Fruit fly (Drosophila melanogaster): ENCODE measurements around the gene Spp.

Spp gene

DNA sequence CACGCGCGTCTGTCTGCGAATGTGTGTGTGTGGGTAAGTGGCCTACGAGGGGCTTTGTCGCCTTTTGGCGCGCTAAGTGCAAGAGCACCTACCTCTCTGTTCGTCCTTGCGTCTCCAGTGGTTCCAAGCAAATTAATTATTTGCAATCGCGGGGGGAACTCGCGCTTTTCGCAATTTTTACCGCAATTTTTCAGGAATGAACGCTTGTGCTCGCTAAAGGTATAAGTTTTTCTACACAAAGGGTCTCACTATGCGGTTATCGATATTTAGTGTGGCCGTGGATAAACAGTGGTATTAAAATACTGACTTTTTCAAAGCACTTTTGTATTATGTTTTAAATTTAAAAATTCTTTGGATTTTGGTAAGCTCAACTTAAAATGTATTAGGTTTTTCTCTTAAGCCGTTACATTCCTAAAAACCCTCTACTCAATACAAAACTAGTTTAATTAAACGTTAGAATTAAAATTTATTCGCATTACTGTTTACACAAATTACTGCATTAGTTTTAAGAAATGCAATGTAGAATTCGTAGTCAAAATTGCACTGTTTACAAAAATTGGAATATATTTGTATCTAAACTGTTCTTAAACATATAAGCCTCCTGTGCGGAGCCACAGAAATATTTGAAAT is 2.0 kb downstream of the Spp start, which contains the start of gene lwr:
Gene lwr, minus strand, starts transcription at position 243 of the 630 bp plus-strand sequence.
- TF ChIP-seq dpn (GFP tag; optimal IDR thresholded peaks at IDR 0.05) (no peak), dmrt11E (tag; optimal IDR thresholded peaks at IDR 0.05) (no peak), CG42726 (GFP tag; IDR thresholded peaks at IDR 0.05; ENCODE audit: partially characterized antibody) (peak; percentile 47; the same call in 1 of the 2 replicates), CG10366 (GFP tag; IDR thresholded peaks at IDR 0.05) (no peak), vnd (GFP tag; IDR thresholded peaks at IDR 0.05; ENCODE audit: partially characterized antibody) (0 out of 3 replicates have a peak, but pooled peaks have one; percentile 40), CG12942 (GFP tag; optimal IDR thresholded peaks at IDR 0.05) (no peak), CG5953 (GFP tag; IDR thresholded peaks at IDR 0.05) (no peak), CG30403 (GFP tag; optimal IDR thresholded peaks at IDR 0.05) (no peak), org-1 (GFP tag; optimal IDR thresholded peaks at IDR 0.05) (no peak), crp (GFP tag; optimal IDR thresholded peaks at IDR 0.05) (no peak), phol (tag; optimal IDR thresholded peaks at IDR 0.05) (peak; percentile 40), BEAF-32 (GFP tag; optimal IDR thresholded peaks at IDR 0.05) (peak; percentile 79), pzg (GFP tag; optimal IDR thresholded peaks at IDR 0.05) (peak; percentile 69), sc (optimal IDR thresholded peaks at IDR 0.05) (no peak), sc (GFP tag; optimal IDR thresholded peaks at IDR 0.05) (no peak), Med (GFP tag) (peak; percentile 59), inv (GFP tag; IDR thresholded peaks at IDR 0.05; ENCODE audit: partially characterized antibody) (peak; percentile 40; the same call in 1 of the 2 replicates), CG16813 (GFP tag; IDR thresholded peaks at IDR 0.05; ENCODE audit: partially characterized antibody) (peak; percentile 57; the same call in 2 of the 3 replicates), CG2129 (GFP tag; IDR thresholded peaks at IDR 0.05; ENCODE audit: partially characterized antibody) (peak; percentile 27; the same call in 1 of the 2 replicates), tx (GFP tag; optimal IDR thresholded peaks at IDR 0.05) (no peak), lbe (GFP tag; optimal IDR thresholded peaks at IDR 0.05) (no peak), aop (GFP tag; IDR thresholded peaks at IDR 0.05) (no peak), Dfd (GFP tag; optimal IDR thresholded peaks at IDR 0.05) (no peak), CG17186 (GFP tag; optimal IDR thresholded peaks at IDR 0.05) (peak; percentile 2), CG1647 (GFP tag; optimal IDR thresholded peaks at IDR 0.05) (no peak), CG9797 (GFP tag; optimal IDR thresholded peaks at IDR 0.05) (peak; percentile 89), cg (GFP tag; optimal IDR thresholded peaks at IDR 0.05) (peak; percentile 71), nmo (GFP tag; optimal IDR thresholded peaks at IDR 0.05) (peak; percentile 15), hbn (GFP tag; IDR thresholded peaks at IDR 0.05; ENCODE audit: partially characterized antibody) (peak; percentile 61), ken (GFP tag; IDR thresholded peaks at IDR 0.05) (no peak), Gsc (GFP tag; IDR thresholded peaks at IDR 0.05) (no peak), Hr78 (GFP tag; optimal IDR thresholded peaks at IDR 0.05) (no peak), Scr (GFP tag; IDR thresholded peaks at IDR 0.05; ENCODE audit: partially characterized antibody) (peak; percentile 57), HLHmδ (GFP tag; optimal IDR thresholded peaks at IDR 0.05) (no peak), HLH54F (GFP tag; optimal IDR thresholded peaks at IDR 0.05) (no peak), CG15269 (tag; optimal IDR thresholded peaks at IDR 0.05) (no peak), run (tag; optimal IDR thresholded peaks at IDR 0.05) (no peak), tna (GFP tag; IDR thresholded peaks at IDR 0.05; ENCODE audit: partially characterized antibody) (0 out of 2 replicates have a peak, but pooled peaks have one; percentile 28), CG13287 (GFP tag; IDR thresholded peaks at IDR 0.05; ENCODE audit: partially characterized antibody) (peak; percentile 73), BtbVII (GFP tag; optimal IDR thresholded peaks at IDR 0.05) (no peak), fd64A (GFP tag; optimal IDR thresholded peaks at IDR 0.05) (no peak), CG10431 (GFP tag; optimal IDR thresholded peaks at IDR 0.05) (no peak), CG4282 (GFP tag; optimal IDR thresholded peaks at IDR 0.05) (no peak), CG13624 (GFP tag; optimal IDR thresholded peaks at IDR 0.05) (no peak), MTF-1 (GFP tag; optimal IDR thresholded peaks at IDR 0.05; ENCODE audit: borderline replicate concordance) (no peak), grau (tag; optimal IDR thresholded peaks at IDR 0.05) (no peak), Trl (optimal IDR thresholded peaks at IDR 0.05) (no peak), Trl (GFP tag; optimal IDR thresholded peaks at IDR 0.05) (no peak)

All from whole organism, embryonic.